Worm (Caenorhabditis elegans) whole organism, L3 larva: ENCODE data around the gene T25B9.6.
A peak's percentile ranks its signal among the peaks of the same experiment; 100 is the strongest.

ENCODE experiments used
- R02D3.7 ChIP-seq: fragments of 150-350 bp; optimal IDR thresholded peaks from 2 replicates; lab custom pipeline; 2014; ENCODE audit warnings: missing biosample characterization, missing genetic modification characterization
- elt-3 ChIP-seq, 3 experiments: fragments of 150-350 bp in 1 of 3; sonication (generic microtip) in 2 of 3; optimal IDR thresholded peaks; 2 replicates in 2 of 3; 4 replicates in 1 of 3; lab custom pipeline; 2014 to 2017; ENCODE audit warnings: missing biosample characterization in 3 of 3, missing genetic modification characterization in 3 of 3
- lin-39 ChIP-seq: fragments of 150-350 bp; optimal IDR thresholded peaks from 2 replicates; lab custom pipeline; 2018; ENCODE audit warnings: missing biosample characterization, missing genetic modification reagents, missing genetic modification characterization
- nhr-11 ChIP-seq: fragments of 150-350 bp; optimal IDR thresholded peaks from 2 replicates; lab custom pipeline; 2014; ENCODE audit warnings: missing biosample characterization, missing genetic modification characterization
- nhr-25 ChIP-seq: sonication (generic microtip); optimal IDR thresholded peaks from 2 replicates; lab custom pipeline; 2017; ENCODE audit warnings: missing biosample characterization, missing genetic modification characterization
- pha-4 ChIP-seq: fragments of 150-350 bp; optimal IDR thresholded peaks from 2 replicates; lab custom pipeline; 2014; ENCODE audit warnings: missing biosample characterization, missing genetic modification reagents, missing genetic modification characterization
- pqm-1 ChIP-seq: fragments of 150-350 bp; optimal IDR thresholded peaks from 2 replicates; lab custom pipeline; 2017; ENCODE audit warnings: missing biosample characterization, missing genetic modification characterization, inconsistent platforms
- skn-1 ChIP-seq: fragments of 150-350 bp; optimal IDR thresholded peaks from 2 replicates; lab custom pipeline; 2014; ENCODE audit warnings: missing biosample characterization, missing genetic modification characterization
- unc-39 ChIP-seq: sonication (generic microtip); optimal IDR thresholded peaks from 4 replicates; lab custom pipeline; 2017; ENCODE audit warnings: missing biosample characterization, missing genetic modification characterization
- unc-62 ChIP-seq: fragments of 150-350 bp; sonication (generic microtip); optimal IDR thresholded peaks from 4 replicates; lab custom pipeline; 2014; ENCODE audit warnings: missing biosample characterization, missing genetic modification reagents, missing genetic modification characterization
- zag-1 ChIP-seq: fragments of 150-350 bp; optimal IDR thresholded peaks from 2 replicates; lab custom pipeline; 2014; ENCODE audit warnings: missing biosample characterization, missing genetic modification characterization

ce11 chrIV:10795678-10796077 is 37.7 kb downstream of the T25B9.6 start:
- TF ChIP-seq pqm-1 (tag; lab: Kevin White, UChicago): peak; percentile 41
- no peak for TF ChIP-seq nhr-25 (tag; lab: Kevin White, UChicago)
- TF ChIP-seq zag-1 (tag; lab: Kevin White, UChicago): no peak
- no peak for TF ChIP-seq elt-3 (tag; optimal IDR thresholded peaks at IDR 0.05; lab: Kevin White, UChicago)
- TF ChIP-seq unc-62 (GFP tag; lab: Kevin White, UChicago): no peak
- TF ChIP-seq R02D3.7 (tag; lab: Kevin White, UChicago): no peak
- TF ChIP-seq lin-39 (tag; lab: Kevin White, UChicago): no peak
- TF ChIP-seq unc-39 (tag; lab: Kevin White, UChicago): no peak
- no peak for TF ChIP-seq skn-1 (tag; lab: Kevin White, UChicago)
- peak; percentile 77 for TF ChIP-seq pha-4 (tag; lab: Kevin White, UChicago)
- no peak for TF ChIP-seq nhr-11 (tag; lab: Kevin White, UChicago)
